Worm (Caenorhabditis elegans) whole organism, L4/young adult: ENCODE measurements around the gene rev-1.

Experiments used
- dao-5 ChIP-seq: sonication (generic microtip); optimal IDR thresholded peaks from 2 replicates; lab custom pipeline; 2016; ENCODE audit warnings: missing genotype, missing genetic modification characterization, moderate library complexity, missing compliant biosample characterization
- him-1 ChIP-seq: sonication (generic microtip); optimal IDR thresholded peaks from 2 replicates; lab custom pipeline; 2016; ENCODE audit warnings: missing genotype, missing genetic modification reagents, missing genetic modification characterization, missing compliant biosample characterization

- TF ChIP-seq him-1 (tag; lab: Kevin White, UChicago) (no peak), dao-5 (tag; lab: Kevin White, UChicago) (no peak)
Observed at ce11 chrII:7900190-7900672, at the start of gene rev-1.
